Fruit fly (Drosophila melanogaster) whole organism, embryonic: ENCODE measurements around the gene CG42585.

ENCODE experiments used
- Asciz ChIP-seq: fragments of 200-800 bp; sonication (Bioruptor generic); optimal IDR thresholded peaks from 2 replicates; lab custom pipeline; 2017; ENCODE audit warnings: missing biosample characterization, mild to moderate bottlenecking, missing genetic modification characterization, missing genetic modification reagents
- CG11456 ChIP-seq: fragments of 200-800 bp; sonication (Bioruptor generic); IDR thresholded peaks from 3 replicates; pipeline ENCODE4 v1.3.6; 2022; ENCODE audit warnings: missing biosample characterization, missing genetic modification characterization
- CG15011 ChIP-seq: fragments of 200-800 bp; sonication (Bioruptor generic); optimal IDR thresholded peaks from 3 replicates; lab custom pipeline; 2018; ENCODE audit warnings: missing biosample characterization, mild to moderate bottlenecking, missing genetic modification characterization
- CG15696 ChIP-seq: fragments of 200-800 bp; sonication (Bioruptor generic); optimal IDR thresholded peaks from 2 replicates; lab custom pipeline; 2019; ENCODE audit warnings: missing biosample characterization, mild to moderate bottlenecking, missing genetic modification characterization, moderate library complexity
- CG16815 ChIP-seq: fragments of 200-800 bp; sonication (Bioruptor generic); optimal IDR thresholded peaks from 3 replicates; lab custom pipeline; 2017; ENCODE audit warnings: missing biosample characterization, mild to moderate bottlenecking, missing genetic modification characterization
- CG17568 ChIP-seq: fragments of 200-800 bp; sonication (Bioruptor generic); optimal IDR thresholded peaks from 2 replicates; lab custom pipeline; 2018; ENCODE audit warnings: missing biosample characterization, mild to moderate bottlenecking, missing genetic modification characterization, moderate library complexity
- CG18619 ChIP-seq: fragments of 200-800 bp; sonication (Bioruptor generic); optimal IDR thresholded peaks from 3 replicates; lab custom pipeline; 2017; ENCODE audit warnings: missing biosample characterization, mild to moderate bottlenecking, missing genetic modification characterization
- CG32772 ChIP-seq: fragments of 200-800 bp; sonication (Bioruptor generic); IDR thresholded peaks from 2 replicates; pipeline ENCODE4 v1.3.6; 2022; ENCODE audit warnings: missing biosample characterization, missing genetic modification characterization
- CG3726 ChIP-seq: fragments of 200-800 bp; sonication (Bioruptor generic); IDR thresholded peaks from 3 replicates; pipeline ENCODE4, ENCODE4 v1.3.6; 2022; ENCODE audit warnings: missing biosample characterization, missing genetic modification characterization
- CG3838 ChIP-seq: fragments of 200-800 bp; sonication (Bioruptor generic); optimal IDR thresholded peaks from 3 replicates; lab custom pipeline; 2016; ENCODE audit warnings: missing biosample characterization, missing genetic modification characterization
- CG4360 ChIP-seq: fragments of 200-800 bp; sonication (Bioruptor generic); IDR thresholded peaks from 2 replicates; pipeline ENCODE4 v1.3.6; 2022; ENCODE audit warnings: missing biosample characterization, missing genetic modification characterization
- CG4404 ChIP-seq: fragments of 200-800 bp; sonication (Bioruptor generic); IDR thresholded peaks from 2 replicates; pipeline ENCODE4 v1.3.6; 2022; ENCODE audit warnings: missing biosample characterization, missing genetic modification characterization
- CG4707 ChIP-seq: fragments of 200-800 bp; sonication (Bioruptor generic); optimal IDR thresholded peaks from 2 replicates; lab custom pipeline; 2018; ENCODE audit warnings: missing biosample characterization, mild to moderate bottlenecking, missing genetic modification characterization, moderate library complexity
- CG7987 ChIP-seq: fragments of 200-800 bp; sonication (Bioruptor generic); optimal IDR thresholded peaks from 2 replicates; lab custom pipeline; 2018; ENCODE audit warnings: missing biosample characterization, mild to moderate bottlenecking, missing genetic modification characterization, moderate library complexity
- CG8281 ChIP-seq: fragments of 200-800 bp; sonication (Bioruptor generic); optimal IDR thresholded peaks from 2 replicates; lab custom pipeline; 2018; ENCODE audit warnings: missing biosample characterization, mild to moderate bottlenecking, missing genetic modification characterization, moderate library complexity
- CG8290 ChIP-seq, 3 experiments: fragments of 200-800 bp; sonication (Bioruptor generic); optimal IDR thresholded peaks; 2 replicates each; lab custom pipeline; 2016 to 2019; ENCODE audit warnings: missing biosample characterization in 3 of 3, missing genetic modification characterization in 3 of 3, mild to moderate bottlenecking in 2 of 3, moderate library complexity in 1 of 3
- CG8944 ChIP-seq: fragments of 200-800 bp; sonication (Bioruptor generic); optimal IDR thresholded peaks from 3 replicates; lab custom pipeline; 2016; ENCODE audit warnings: missing biosample characterization, missing genetic modification characterization
- CG9727 ChIP-seq: fragments of 200-800 bp; sonication (Bioruptor generic); optimal IDR thresholded peaks from 3 replicates; lab custom pipeline; 2017; ENCODE audit warnings: missing biosample characterization, mild to moderate bottlenecking, missing genetic modification characterization
- D ChIP-seq, 2 experiments: fragments of 200-800 bp in 1 of 2; fragments of >200 bp in 1 of 2; sonication (Bioruptor generic) in 1 of 2; optimal IDR thresholded peaks; 2 replicates in 1 of 2; 3 replicates in 1 of 2; lab custom pipeline; 2017; ENCODE audit warnings: mild to moderate bottlenecking in 1 of 2, missing biosample characterization in 1 of 2, missing genetic modification characterization in 1 of 2, missing genetic modification reagents in 1 of 2
- Drgx ChIP-seq: fragments of 200-800 bp; sonication (Bioruptor generic); IDR thresholded peaks from 2 replicates; pipeline ENCODE4 v1.3.6; 2022; ENCODE audit warnings: missing biosample characterization, missing genetic modification characterization
- E2f2 ChIP-seq: fragments of 200-800 bp; sonication (Bioruptor generic); IDR thresholded peaks from 2 replicates; pipeline ENCODE4 v1.3.6; 2022; ENCODE audit warnings: missing biosample characterization, missing genetic modification characterization
- Eip74EF ChIP-seq, 2 experiments: fragments of 200-800 bp in 1 of 2; fragments of >200 bp in 1 of 2; sonication (Bioruptor generic) in 1 of 2; optimal IDR thresholded peaks; 2 replicates each; lab custom pipeline; 2017 to 2019; ENCODE audit warnings: missing biosample characterization in 2 of 2, missing genetic modification characterization in 2 of 2, mild to moderate bottlenecking in 1 of 2, moderate library complexity in 1 of 2
- Fer2 ChIP-seq: fragments of 200-800 bp; sonication (Bioruptor generic); optimal IDR thresholded peaks from 2 replicates; lab custom pipeline; 2018; ENCODE audit warnings: missing biosample characterization, mild to moderate bottlenecking, missing genetic modification characterization, moderate library complexity
- Hand ChIP-seq: fragments of 200-800 bp; sonication (Bioruptor generic); optimal IDR thresholded peaks from 2 replicates; lab custom pipeline; 2017; ENCODE audit warnings: mild to moderate bottlenecking, missing biosample characterization, missing genetic modification reagents, missing genetic modification characterization
- Hmr ChIP-seq: fragments of 200-800 bp; sonication (Bioruptor generic); optimal IDR thresholded peaks from 3 replicates; lab custom pipeline; 2017; ENCODE audit warnings: mild to moderate bottlenecking, missing biosample characterization, missing genetic modification reagents, missing genetic modification characterization
- Jarid2 ChIP-seq: fragments of 200-800 bp; sonication (Bioruptor generic); optimal IDR thresholded peaks from 3 replicates; lab custom pipeline; 2017; ENCODE audit warnings: mild to moderate bottlenecking, missing biosample characterization, missing genetic modification reagents, missing genetic modification characterization
- Kr ChIP-seq: fragments of 200-800 bp; sonication (Bioruptor generic); optimal IDR thresholded peaks from 2 replicates; lab custom pipeline; 2017; ENCODE audit warnings: missing biosample characterization, mild to moderate bottlenecking, missing genetic modification characterization
- Rfx ChIP-seq: fragments of 200-800 bp; sonication (Bioruptor generic); IDR thresholded peaks from 2 replicates; pipeline ENCODE4 v1.3.6; 2022; ENCODE audit warnings: missing biosample characterization, missing genetic modification characterization
- Usf ChIP-seq: fragments of 200-800 bp; sonication (Bioruptor generic); optimal IDR thresholded peaks from 2 replicates; lab custom pipeline; 2017; ENCODE audit warnings: missing genotype, missing biosample characterization, missing genetic modification characterization
- ac ChIP-seq: fragments of 200-800 bp; sonication (Bioruptor generic); optimal IDR thresholded peaks from 3 replicates; lab custom pipeline; 2017; ENCODE audit warnings: missing biosample characterization, mild to moderate bottlenecking, missing genetic modification characterization
- al ChIP-seq: fragments of 200-800 bp; sonication (Bioruptor generic); IDR thresholded peaks from 2 replicates; pipeline ENCODE4 v1.3.6; 2022; ENCODE audit warnings: missing biosample characterization, missing genetic modification characterization
- bcd ChIP-seq: fragments of 200-800 bp; sonication (Bioruptor generic); optimal IDR thresholded peaks from 2 replicates; lab custom pipeline; 2017; ENCODE audit warnings: missing biosample characterization, mild to moderate bottlenecking, missing genetic modification characterization
- cas ChIP-seq: fragments of 200-800 bp; sonication (Bioruptor generic); IDR thresholded peaks from 2 replicates; pipeline ENCODE4 v1.3.6; 2022; ENCODE audit warnings: missing biosample characterization, missing genetic modification characterization
- disco-r ChIP-seq: fragments of 200-800 bp; sonication (Bioruptor generic); optimal IDR thresholded peaks from 2 replicates; lab custom pipeline; 2016; ENCODE audit warnings: missing biosample characterization, missing genetic modification characterization
- dmrt99B ChIP-seq: fragments of 200-800 bp; sonication (Bioruptor generic); optimal IDR thresholded peaks from 2 replicates; lab custom pipeline; 2018; ENCODE audit warnings: missing biosample characterization, mild to moderate bottlenecking, missing genetic modification characterization, moderate library complexity
- exex ChIP-seq: fragments of 200-800 bp; sonication (Bioruptor generic); optimal IDR thresholded peaks from 4 replicates; lab custom pipeline; 2018; ENCODE audit warnings: missing biosample characterization, mild to moderate bottlenecking, missing genetic modification characterization, moderate library complexity
- fd64A ChIP-seq: fragments of 200-800 bp; sonication (Bioruptor generic); optimal IDR thresholded peaks from 3 replicates; lab custom pipeline; 2018; ENCODE audit warnings: missing biosample characterization, mild to moderate bottlenecking, missing genetic modification characterization
- ham ChIP-seq: fragments of 200-800 bp; sonication (Bioruptor generic); IDR thresholded peaks from 2 replicates; pipeline ENCODE4 v1.3.6; 2022; ENCODE audit warnings: missing biosample characterization, missing genetic modification characterization
- ind ChIP-seq: fragments of 200-800 bp; sonication (Bioruptor generic); optimal IDR thresholded peaks from 3 replicates; lab custom pipeline; 2016; ENCODE audit warnings: missing biosample characterization, missing genetic modification characterization
- ken ChIP-seq: fragments of 200-800 bp; sonication (Bioruptor generic); IDR thresholded peaks from 3 replicates; pipeline ENCODE4 v1.3.6; 2022; ENCODE audit warnings: missing biosample characterization, missing genetic modification characterization
- pita ChIP-seq: fragments of 200-800 bp; sonication (Bioruptor generic); optimal IDR thresholded peaks from 2 replicates; lab custom pipeline; 2017; ENCODE audit warnings: missing biosample characterization, mild to moderate bottlenecking, missing genetic modification characterization
- row ChIP-seq: fragments of 200-800 bp; sonication (Bioruptor generic); IDR thresholded peaks from 3 replicates; pipeline ENCODE4 v1.3.6; 2022; ENCODE audit warnings: missing biosample characterization, missing genetic modification characterization
- sens-2 ChIP-seq: fragments of 200-800 bp; sonication (Bioruptor generic); IDR thresholded peaks from 2 replicates; pipeline ENCODE4 v1.3.6; 2022; ENCODE audit warnings: missing biosample characterization, missing genetic modification characterization
- sim ChIP-seq: fragments of 200-800 bp; sonication (Bioruptor generic); IDR thresholded peaks from 2 replicates; pipeline ENCODE4 v1.3.6; 2022; ENCODE audit warnings: missing biosample characterization, missing genetic modification characterization
- sima ChIP-seq: fragments of 200-800 bp; sonication (Bioruptor generic); optimal IDR thresholded peaks from 2 replicates; lab custom pipeline; 2016; ENCODE audit warnings: missing biosample characterization, missing genetic modification characterization
- sqz ChIP-seq: fragments of 200-800 bp; sonication (Bioruptor generic); optimal IDR thresholded peaks from 3 replicates; lab custom pipeline; 2018; ENCODE audit warnings: missing biosample characterization, mild to moderate bottlenecking, missing genetic modification characterization
- ssp ChIP-seq: fragments of 200-800 bp; sonication (Bioruptor generic); IDR thresholded peaks from 2 replicates; pipeline ENCODE4 v1.3.6; 2022; ENCODE audit warnings: missing biosample characterization, missing genetic modification characterization
- stc ChIP-seq: fragments of 200-800 bp; sonication (Bioruptor generic); IDR thresholded peaks from 2 replicates; pipeline ENCODE4 v1.3.6; 2022; ENCODE audit warnings: missing biosample characterization, missing genetic modification characterization
- sug ChIP-seq: fragments of 200-800 bp; optimal IDR thresholded peaks from 2 replicates; lab custom pipeline; 2019; ENCODE audit warnings: missing biosample characterization, mild to moderate bottlenecking, missing genetic modification characterization, moderate library complexity
- zfh2 ChIP-seq: fragments of 200-800 bp; sonication (Bioruptor generic); optimal IDR thresholded peaks from 2 replicates; lab custom pipeline; 2016; ENCODE audit warnings: missing biosample characterization, missing genetic modification characterization

Gene CG42585

DNA sequence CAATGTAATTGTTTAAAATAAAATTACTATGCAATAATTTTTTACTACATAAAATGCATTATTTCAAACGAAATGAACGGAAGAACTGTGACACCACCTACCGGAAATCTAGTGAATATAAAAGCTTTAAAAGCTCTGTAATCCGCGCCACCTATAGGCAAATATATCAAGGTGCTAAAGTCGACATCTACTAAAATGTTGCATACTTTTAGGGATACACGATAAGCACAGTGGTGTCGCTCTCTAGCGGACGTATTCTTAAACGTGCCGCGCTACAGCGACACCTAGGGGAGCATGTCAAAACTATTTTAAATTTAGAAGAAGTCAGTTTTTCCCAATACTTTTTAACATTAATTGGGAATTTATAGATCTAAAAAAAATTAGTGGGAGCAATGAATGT is 33.5 kb upstream of the CG42585 start (continued):
- TF ChIP-seq CG8281 (tag; lab: Kevin White, UChicago) (no peak), D (optimal IDR thresholded peaks at IDR 0.05; lab: Kevin White, UChicago) (no peak), D (GFP tag; optimal IDR thresholded peaks at IDR 0.05; lab: Kevin White, UChicago) (peak; percentile 43), Kr (GFP tag; lab: Kevin White, UChicago) (no peak), Fer2 (tag; lab: Kevin White, UChicago) (peak; percentile 33), al (GFP tag; lab: Robert Waterston, UW) (no peak), ac (GFP tag; lab: Kevin White, UChicago) (no peak), CG3838 (no peak), E2f2 (peak; percentile 60), sima (GFP tag; lab: Kevin White, UChicago) (no peak), ham (GFP tag; lab: Robert Waterston, UW) (no peak), Asciz (GFP tag; lab: Kevin White, UChicago) (peak; percentile 56), pita (GFP tag; lab: Kevin White, UChicago) (peak; percentile 46), ken (no peak; the same call in 2 of the 3 replicates), Drgx (GFP tag; lab: Robert Waterston, UW) (peak; percentile 37; the same call in 1 of the 2 replicates), CG11456 (GFP tag; lab: Robert Waterston, UW) (peak; percentile 97), dmrt99B (tag; lab: Kevin White, UChicago) (peak; percentile 66), CG16815 (GFP tag; lab: Kevin White, UChicago) (peak; percentile 23), sug (tag; lab: Kevin White, UChicago) (peak; percentile 69), disco-r (peak; percentile 49), CG18619 (peak; percentile 51), Rfx (GFP tag; lab: Robert Waterston, UW) (peak; percentile 87), CG4360 (GFP tag; lab: Robert Waterston, UW) (peak; percentile 31; the same call in 1 of the 2 replicates), CG9727 (GFP tag; lab: Kevin White, UChicago) (peak; percentile 62), Jarid2 (GFP tag; lab: Kevin White, UChicago) (peak; percentile 39), bcd (GFP tag; lab: Kevin White, UChicago) (peak; percentile 75), CG8290 (GFP tag; optimal IDR thresholded peaks at IDR 0.05; lab: Kevin White, UChicago) (peak; percentile 79), CG8290 (tag; optimal IDR thresholded peaks at IDR 0.05; lab: Kevin White, UChicago) (peak; percentile 58 to 71), sqz (no peak), CG4404 (GFP tag; lab: Robert Waterston, UW) (peak; percentile 35), ind (peak; percentile 74), sim (GFP tag; lab: Robert Waterston, UW) (no peak), CG8944 (GFP tag; lab: Kevin White, UChicago) (peak; percentile 45), CG15011 (GFP tag; lab: Kevin White, UChicago) (no peak), CG17568 (GFP tag; lab: Kevin White, UChicago) (no peak), CG7987 (GFP tag; lab: Kevin White, UChicago) (peak; percentile 89), Hand (GFP tag; lab: Kevin White, UChicago) (no peak), CG3726 (0 out of 3 replicates have a peak, but pooled peaks have one; percentile 33), ssp (GFP tag; lab: Robert Waterston, UW) (peak; percentile 64), cas (GFP tag; lab: Robert Waterston, UW) (peak; percentile 49; the same call in 1 of the 2 replicates), exex (no peak), CG15696 (tag; lab: Kevin White, UChicago) (peak; percentile 86), Usf (no peak), row (GFP tag; lab: Robert Waterston, UW) (no peak), Hmr (GFP tag; lab: Kevin White, UChicago) (peak; percentile 64), CG4707 (GFP tag; lab: Kevin White, UChicago) (no peak), sens-2 (GFP tag; lab: Robert Waterston, UW) (peak; percentile 48), stc (GFP tag; lab: Robert Waterston, UW) (peak; percentile 56), CG32772 (peak; percentile 77), fd64A (no peak), Eip74EF (GFP tag; optimal IDR thresholded peaks at IDR 0.05; lab: Kevin White, UChicago) (no peak), zfh2 (GFP tag; lab: Kevin White, UChicago) (no peak)
